Worm (Caenorhabditis elegans): Measurements from ENCODE around the gene T24E12.1.
"Not testable (repeated sequence)": the region's sequence is repeated elsewhere in the genome, so short reads cannot be mapped to it uniquely, and the experiment has no call there.

T24E12.1 gene

ce11 chrII:3750685-3751084 is 34.7 kb upstream of the T24E12.1 start, which contains the start of gene fbxb-91:
TSS of gene fbxb-91 (minus strand) at chrII:3750785.
- TF ChIP-seq scrt-1 (GFP tag; IDR thresholded peaks at IDR 0.05) (no peak), aly-1 (tag; optimal IDR thresholded peaks at IDR 0.05) (no peak), B0310.2 (tag; optimal IDR thresholded peaks at IDR 0.05) (no peak), hnd-1 (tag; optimal IDR thresholded peaks at IDR 0.05) (no peak), ceh-13 (GFP tag; optimal IDR thresholded peaks at IDR 0.05) (no peak), F13C5.2 (tag; optimal IDR thresholded peaks at IDR 0.05) (no peak)

- TF ChIP-seq ama-1 (optimal IDR thresholded peaks at IDR 0.05), result no peak
- no peak for TF ChIP-seq sea-1 (GFP tag; conservative IDR thresholded peaks at IDR 0.05)
- no peak for TF ChIP-seq ceh-13 (GFP tag; optimal IDR thresholded peaks at IDR 0.05)
- TF ChIP-seq pes-1 (GFP tag; IDR thresholded peaks at IDR 0.05), result no peak
- no peak for TF ChIP-seq flt-1 (GFP tag; IDR thresholded peaks at IDR 0.05)
- no peak for TF ChIP-seq B0310.2 (tag; optimal IDR thresholded peaks at IDR 0.05)
- TF ChIP-seq hnd-1 (tag; optimal IDR thresholded peaks at IDR 0.05), result no peak
- no peak for TF ChIP-seq hmbx-1 (tag; optimal IDR thresholded peaks at IDR 0.05)
- TF ChIP-seq ceh-36 (tag; optimal IDR thresholded peaks at IDR 0.05), result no peak
- no peak for TF ChIP-seq ets-7 (tag; optimal IDR thresholded peaks at IDR 0.05)
- TF ChIP-seq F13C5.2 (tag; optimal IDR thresholded peaks at IDR 0.05), result no peak
- no peak for TF ChIP-seq aly-1 (tag; optimal IDR thresholded peaks at IDR 0.05)
- TF ChIP-seq hmg-4 (GFP tag; optimal IDR thresholded peaks at IDR 0.05), result no peak
- no peak for TF ChIP-seq tra-4 (tag; optimal IDR thresholded peaks at IDR 0.05)
- TF ChIP-seq tbx-37 (GFP tag; conservative IDR thresholded peaks at IDR 0.05), result no peak
- TF ChIP-seq scrt-1 (GFP tag; IDR thresholded peaks at IDR 0.05), result no peak
- no peak for TF ChIP-seq tbx-11 (GFP tag; IDR thresholded peaks at IDR 0.05)
These were observed 33.2 kb upstream of the T24E12.1 start, which contains the start of gene sdz-11 for ce11 chrII:3752184-3752583. TSS of gene sdz-11 (minus strand) at chrII:3752284.

- TF ChIP-seq aly-1 (tag; optimal IDR thresholded peaks at IDR 0.05) (no peak), hnd-1 (tag; optimal IDR thresholded peaks at IDR 0.05) (no peak), scrt-1 (GFP tag; IDR thresholded peaks at IDR 0.05) (no peak), tbx-11 (GFP tag; IDR thresholded peaks at IDR 0.05) (no peak), hmg-4 (GFP tag; optimal IDR thresholded peaks at IDR 0.05) (no peak), pes-1 (GFP tag; IDR thresholded peaks at IDR 0.05) (no peak), B0310.2 (tag; optimal IDR thresholded peaks at IDR 0.05) (no peak), flt-1 (GFP tag; IDR thresholded peaks at IDR 0.05) (no peak), hmbx-1 (tag; optimal IDR thresholded peaks at IDR 0.05) (no peak), sea-1 (GFP tag; conservative IDR thresholded peaks at IDR 0.05) (no peak), ets-7 (tag; optimal IDR thresholded peaks at IDR 0.05) (no peak)
These were observed 31.8 kb upstream of the T24E12.1 start, which contains the start of gene rcd-1 for ce11 chrII:3753598-3753997. TSS of gene rcd-1 (plus strand) at chrII:3753898.

ce11 chrII:3757499-3757898 is 27.9 kb upstream of the T24E12.1 start, which contains the start of gene srx-111:
TSS of gene srx-111 (plus strand) at chrII:3757799.
- TF ChIP-seq hmbx-1 (tag; optimal IDR thresholded peaks at IDR 0.05), result no peak
- TF ChIP-seq hmg-4 (GFP tag; optimal IDR thresholded peaks at IDR 0.05), result no peak
- TF ChIP-seq scrt-1 (GFP tag; IDR thresholded peaks at IDR 0.05), result no peak
- TF ChIP-seq ets-7 (tag; optimal IDR thresholded peaks at IDR 0.05), result no peak
- no peak for TF ChIP-seq ama-1 (optimal IDR thresholded peaks at IDR 0.05)
- TF ChIP-seq tra-4 (tag; optimal IDR thresholded peaks at IDR 0.05), result no peak
- TF ChIP-seq F13C5.2 (tag; optimal IDR thresholded peaks at IDR 0.05), result no peak
- TF ChIP-seq pes-1 (GFP tag; IDR thresholded peaks at IDR 0.05), result no peak
- no peak for TF ChIP-seq hnd-1 (tag; optimal IDR thresholded peaks at IDR 0.05)
- TF ChIP-seq B0310.2 (tag; optimal IDR thresholded peaks at IDR 0.05), result no peak
- TF ChIP-seq tbx-11 (GFP tag; IDR thresholded peaks at IDR 0.05), result no peak
- no peak for TF ChIP-seq ceh-36 (tag; optimal IDR thresholded peaks at IDR 0.05)
- TF ChIP-seq flt-1 (GFP tag; IDR thresholded peaks at IDR 0.05), result no peak
- TF ChIP-seq aly-1 (tag; optimal IDR thresholded peaks at IDR 0.05), result no peak
- no peak for TF ChIP-seq ceh-13 (GFP tag; optimal IDR thresholded peaks at IDR 0.05)
- no peak for TF ChIP-seq sea-1 (GFP tag; conservative IDR thresholded peaks at IDR 0.05)
- TF ChIP-seq tbx-37 (GFP tag; conservative IDR thresholded peaks at IDR 0.05), result no peak

- TF ChIP-seq hmbx-1 (tag; optimal IDR thresholded peaks at IDR 0.05) (no peak), hmg-4 (GFP tag; optimal IDR thresholded peaks at IDR 0.05) (no peak), pes-1 (GFP tag; IDR thresholded peaks at IDR 0.05) (no peak), ceh-13 (GFP tag; optimal IDR thresholded peaks at IDR 0.05) (no peak), F13C5.2 (tag; optimal IDR thresholded peaks at IDR 0.05) (no peak), sea-1 (GFP tag; conservative IDR thresholded peaks at IDR 0.05) (no peak), tbx-11 (GFP tag; IDR thresholded peaks at IDR 0.05) (no peak), scrt-1 (GFP tag; IDR thresholded peaks at IDR 0.05) (no peak), aly-1 (tag; optimal IDR thresholded peaks at IDR 0.05) (no peak), tra-4 (tag; optimal IDR thresholded peaks at IDR 0.05) (no peak), hnd-1 (tag; optimal IDR thresholded peaks at IDR 0.05) (no peak), ets-7 (tag; optimal IDR thresholded peaks at IDR 0.05) (no peak), ama-1 (optimal IDR thresholded peaks at IDR 0.05) (no peak), tbx-37 (GFP tag; conservative IDR thresholded peaks at IDR 0.05) (no peak), flt-1 (GFP tag; IDR thresholded peaks at IDR 0.05) (no peak), B0310.2 (tag; optimal IDR thresholded peaks at IDR 0.05) (no peak)
These were observed 26.3 kb upstream of the T24E12.1 start, which contains the start of gene T24E12.12 for ce11 chrII:3759010-3759409. TSS of gene T24E12.12 (plus strand) at chrII:3759290.

ce11 chrII:3761599-3761998 is 23.8 kb upstream of the T24E12.1 start, which contains the start of gene T24E12.6:
TSS of gene T24E12.6 (minus strand) at chrII:3761699.
- TF ChIP-seq F13C5.2 (tag; optimal IDR thresholded peaks at IDR 0.05); flt-1 (GFP tag; IDR thresholded peaks at IDR 0.05); tra-4 (tag; optimal IDR thresholded peaks at IDR 0.05): not testable (repeated sequence)

- TF ChIP-seq tra-4 (tag; optimal IDR thresholded peaks at IDR 0.05), result no peak
- TF ChIP-seq tbx-37 (GFP tag; conservative IDR thresholded peaks at IDR 0.05), result no peak
- no peak for TF ChIP-seq ceh-36 (tag; optimal IDR thresholded peaks at IDR 0.05)
- no peak for TF ChIP-seq ama-1 (optimal IDR thresholded peaks at IDR 0.05)
- no peak for TF ChIP-seq hmbx-1 (tag; optimal IDR thresholded peaks at IDR 0.05)
- no peak for TF ChIP-seq pes-1 (GFP tag; IDR thresholded peaks at IDR 0.05)
- no peak for TF ChIP-seq hmg-4 (GFP tag; optimal IDR thresholded peaks at IDR 0.05)
- no peak for TF ChIP-seq B0310.2 (tag; optimal IDR thresholded peaks at IDR 0.05)
- TF ChIP-seq sea-1 (GFP tag; conservative IDR thresholded peaks at IDR 0.05), result no peak
- TF ChIP-seq tbx-11 (GFP tag; IDR thresholded peaks at IDR 0.05), result no peak
- no peak for TF ChIP-seq scrt-1 (GFP tag; IDR thresholded peaks at IDR 0.05)
- TF ChIP-seq ets-7 (tag; optimal IDR thresholded peaks at IDR 0.05), result no peak
These were observed 20.9 kb upstream of the T24E12.1 start, which contains the start of gene srx-112 for ce11 chrII:3764486-3764885. TSS of gene srx-112 (minus strand) at chrII:3764586.
